Fruit fly (Drosophila melanogaster): ENCODE measurements around the gene CG17097.

- TF ChIP-seq psq (optimal IDR thresholded peaks at IDR 0.05) (no peak), insv (optimal IDR thresholded peaks at IDR 0.05) (no peak)
These were observed 38.5 kb upstream of the CG17097 start for dm6 chr2L:10607697-10608096.
